Fruit fly (Drosophila melanogaster) whole organism, adult: Measurements from ENCODE around the gene Ir62a.
A peak's percentile ranks its signal among the peaks of the same experiment; 100 is the strongest.

Source experiments
- CG11617 ChIP-seq: fragments of 200-800 bp; sonication (Bioruptor generic); optimal IDR thresholded peaks from 2 replicates; lab custom pipeline; 2017; ENCODE audit warnings: mild to moderate bottlenecking, missing biosample characterization, missing genetic modification reagents, missing genetic modification characterization
- CG12768 ChIP-seq: fragments of 200-800 bp; sonication (Bioruptor generic); optimal IDR thresholded peaks from 2 replicates; lab custom pipeline; 2017; ENCODE audit warnings: missing biosample characterization, missing genetic modification characterization, mild to moderate bottlenecking, moderate library complexity, missing genetic modification reagents
- CG14711 ChIP-seq: fragments of 200-800 bp; sonication (Bioruptor generic); optimal IDR thresholded peaks from 2 replicates; lab custom pipeline; 2018; ENCODE audit warnings: missing biosample characterization, mild to moderate bottlenecking, missing genetic modification characterization, moderate library complexity
- CG1620 ChIP-seq: fragments of 200-800 bp; sonication (Bioruptor generic); optimal IDR thresholded peaks from 2 replicates; lab custom pipeline; 2016; ENCODE audit warnings: missing biosample characterization, missing genetic modification characterization
- CG33017 ChIP-seq: fragments of 200-800 bp; sonication (Bioruptor generic); optimal IDR thresholded peaks from 2 replicates; lab custom pipeline; 2018; ENCODE audit warnings: missing biosample characterization, mild to moderate bottlenecking, missing genetic modification characterization, moderate library complexity
- CG5204 ChIP-seq: fragments of 200-800 bp; sonication (Bioruptor generic); optimal IDR thresholded peaks from 2 replicates; lab custom pipeline; 2016; ENCODE audit warnings: missing biosample characterization, missing genetic modification characterization
- CG7045 ChIP-seq: fragments of 200-800 bp; sonication (Bioruptor generic); optimal IDR thresholded peaks from 2 replicates; lab custom pipeline; 2017; ENCODE audit warnings: missing biosample characterization, mild to moderate bottlenecking, missing genetic modification characterization
- CG7101 ChIP-seq: fragments of 200-800 bp; sonication (Bioruptor generic); optimal IDR thresholded peaks from 2 replicates; lab custom pipeline; 2018; ENCODE audit warnings: missing biosample characterization, mild to moderate bottlenecking, missing genetic modification characterization, moderate library complexity
- Clk ChIP-seq: fragments of 200-800 bp; sonication (Bioruptor generic); optimal IDR thresholded peaks from 2 replicates; lab custom pipeline; 2017; ENCODE audit warnings: missing biosample characterization, missing genetic modification characterization
- Crg-1 ChIP-seq: fragments of 200-800 bp; sonication (Bioruptor generic); optimal IDR thresholded peaks from 2 replicates; lab custom pipeline; 2016; ENCODE audit warnings: missing biosample characterization, missing genetic modification characterization
- Hr96 ChIP-seq: fragments of 200-800 bp; sonication (Bioruptor generic); optimal IDR thresholded peaks from 2 replicates; lab custom pipeline; 2016; ENCODE audit warnings: missing biosample characterization, missing genetic modification characterization
- Mnt ChIP-seq: fragments of 200-800 bp; sonication (Bioruptor generic); optimal IDR thresholded peaks from 2 replicates; lab custom pipeline; 2016; ENCODE audit warnings: missing biosample characterization, mild to moderate bottlenecking, missing genetic modification characterization
- bab1 ChIP-seq: fragments of 200-800 bp; sonication (Bioruptor generic); optimal IDR thresholded peaks from 3 replicates; lab custom pipeline; 2019; ENCODE audit warnings: missing biosample characterization, mild to moderate bottlenecking, missing genetic modification characterization, moderate library complexity
- cic ChIP-seq: fragments of 200-800 bp; sonication (Bioruptor generic); optimal IDR thresholded peaks from 2 replicates; lab custom pipeline; 2017; ENCODE audit warnings: missing biosample characterization, mild to moderate bottlenecking, missing genetic modification characterization, moderate library complexity
- cnc ChIP-seq, 2 experiments: fragments of >200 bp; optimal IDR thresholded peaks; 2 replicates each; lab custom pipeline; 2017
- kay ChIP-seq: fragments of 200-800 bp; sonication (Bioruptor generic); peaks from one replicate; lab custom pipeline; 2016; ENCODE audit warnings: missing biosample characterization, missing genetic modification characterization, borderline replicate concordance
- ovo ChIP-seq: fragments of 200-800 bp; sonication (Bioruptor generic); optimal IDR thresholded peaks from 2 replicates; lab custom pipeline; 2016; ENCODE audit warnings: missing biosample characterization, missing genetic modification characterization
- pad ChIP-seq: fragments of 200-800 bp; sonication (Bioruptor generic); optimal IDR thresholded peaks from 3 replicates; lab custom pipeline; 2017; ENCODE audit warnings: missing biosample characterization, missing genetic modification characterization, mild to moderate bottlenecking, moderate library complexity, missing genetic modification reagents
- tj ChIP-seq: fragments of 200-800 bp; sonication (Bioruptor generic); optimal IDR thresholded peaks from 3 replicates; lab custom pipeline; 2017; ENCODE audit warnings: missing biosample characterization, mild to moderate bottlenecking, missing genetic modification characterization, moderate library complexity
- toe ChIP-seq: fragments of 200-800 bp; sonication (Bioruptor generic); optimal IDR thresholded peaks from 2 replicates; lab custom pipeline; 2016; ENCODE audit warnings: missing biosample characterization, missing genetic modification characterization

The Ir62a gene

DNA sequence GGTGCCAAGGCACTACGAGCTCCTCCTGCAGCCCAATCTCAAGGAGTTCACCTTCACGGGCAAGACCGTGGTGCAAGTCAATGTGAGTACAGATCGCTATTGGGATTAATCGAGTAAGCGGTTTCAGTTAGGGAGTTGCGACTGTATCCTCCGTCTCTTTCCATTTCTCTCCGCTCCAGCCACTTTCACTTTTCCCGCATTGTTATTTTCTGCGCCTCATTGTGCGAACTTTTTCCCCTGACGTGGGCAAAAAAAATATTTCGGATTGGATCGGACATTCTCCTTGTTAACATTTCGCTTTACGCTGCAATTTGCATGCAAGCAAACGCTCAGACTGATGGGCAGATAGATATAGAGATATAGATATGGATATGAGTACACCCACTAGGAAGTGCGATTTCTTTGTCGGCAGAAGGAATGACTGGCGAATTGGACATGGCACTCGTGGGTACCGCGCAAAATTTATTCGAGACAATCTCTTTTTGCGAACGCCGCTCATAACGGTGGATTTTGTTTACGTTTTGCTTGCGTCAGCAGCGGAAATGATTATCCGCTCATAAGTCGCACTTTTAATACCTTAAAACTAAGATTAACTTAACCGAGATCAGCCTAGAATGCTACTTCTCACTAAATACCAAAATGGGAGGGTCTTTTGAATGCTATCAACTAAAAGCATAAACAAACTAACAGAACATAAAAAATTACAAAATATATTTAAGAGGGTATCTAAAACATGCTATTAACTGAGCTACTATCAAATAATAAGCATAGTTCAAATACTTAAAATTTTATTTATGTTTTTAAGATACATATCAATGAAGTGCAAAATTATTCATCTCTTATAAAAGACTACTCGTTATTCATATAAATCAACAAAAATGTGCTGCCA lies 12.1 kb downstream of the Ir62a start:
- TF ChIP-seq cic (GFP tag; lab: Kevin White, UChicago) (no peak), tj (GFP tag; lab: Kevin White, UChicago) (peak; percentile 97), Hr96 (GFP tag; lab: Kevin White, UChicago) (no peak), CG12768 (no peak), bab1 (GFP tag; lab: Kevin White, UChicago) (peak; percentile 58)

DNA sequence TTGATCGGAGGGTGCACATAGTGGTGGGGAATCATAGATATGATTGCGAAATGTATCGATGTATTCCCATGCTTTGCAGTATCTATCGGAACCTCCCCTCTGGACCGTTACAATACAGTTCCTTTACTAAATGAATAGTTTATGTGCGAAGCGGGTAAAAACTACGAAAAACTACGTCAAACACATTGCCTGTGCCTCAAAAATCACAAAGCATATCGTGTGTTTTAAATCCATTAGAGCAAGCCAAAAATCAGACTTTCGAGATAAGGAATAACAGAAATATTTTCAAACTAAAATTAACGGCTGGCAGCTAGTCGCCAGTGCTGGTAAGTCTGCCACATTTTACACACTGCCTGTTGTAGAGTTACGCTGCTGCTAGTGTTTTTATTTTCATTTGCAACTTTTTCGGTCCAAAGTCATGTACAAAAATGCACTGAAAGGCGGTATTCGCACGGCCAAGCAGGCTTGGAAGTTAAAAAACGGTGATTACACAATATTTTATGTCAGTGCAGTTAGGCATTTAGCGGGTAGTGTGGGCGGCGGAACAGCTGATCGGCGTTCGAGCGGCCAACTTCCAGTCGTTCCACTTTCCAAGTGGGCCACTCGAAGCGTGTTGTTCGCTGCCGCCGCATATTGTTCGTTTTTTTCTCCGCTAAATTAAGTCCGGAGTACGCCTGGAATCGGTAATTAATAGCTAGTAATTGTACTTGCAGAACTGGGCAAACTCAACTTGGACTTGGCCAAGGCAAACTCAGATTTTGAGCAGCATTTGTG lies 13.6 kb downstream of the Ir62a start:
- TF ChIP-seq kay (no peak), CG7045 (no peak), tj (GFP tag; lab: Kevin White, UChicago) (peak; percentile 13), Hr96 (GFP tag; lab: Kevin White, UChicago) (peak; percentile 68), CG14711 (peak; percentile 99), bab1 (GFP tag; lab: Kevin White, UChicago) (peak; percentile 3), Crg-1 (GFP tag; lab: Kevin White, UChicago) (peak; percentile 75), CG11617 (GFP tag; lab: Kevin White, UChicago) (peak; percentile 62), CG5204 (GFP tag; lab: Kevin White, UChicago) (peak; percentile 65), pad (GFP tag; lab: Kevin White, UChicago) (peak; percentile 98), CG12768 (no peak), cnc (optimal IDR thresholded peaks at IDR 0.05; lab: Kevin White, UChicago) (no peak), CG7101 (tag; lab: Kevin White, UChicago) (peak; percentile 60), ovo (peak; percentile 65), CG1620 (GFP tag; lab: Kevin White, UChicago) (peak; percentile 81), CG33017 (tag; lab: Kevin White, UChicago) (no peak), cic (GFP tag; lab: Kevin White, UChicago) (no peak), toe (GFP tag; lab: Kevin White, UChicago) (peak; percentile 55), Mnt (peak; percentile 50), Clk (GFP tag; lab: Kevin White, UChicago) (peak; percentile 61)

DNA sequence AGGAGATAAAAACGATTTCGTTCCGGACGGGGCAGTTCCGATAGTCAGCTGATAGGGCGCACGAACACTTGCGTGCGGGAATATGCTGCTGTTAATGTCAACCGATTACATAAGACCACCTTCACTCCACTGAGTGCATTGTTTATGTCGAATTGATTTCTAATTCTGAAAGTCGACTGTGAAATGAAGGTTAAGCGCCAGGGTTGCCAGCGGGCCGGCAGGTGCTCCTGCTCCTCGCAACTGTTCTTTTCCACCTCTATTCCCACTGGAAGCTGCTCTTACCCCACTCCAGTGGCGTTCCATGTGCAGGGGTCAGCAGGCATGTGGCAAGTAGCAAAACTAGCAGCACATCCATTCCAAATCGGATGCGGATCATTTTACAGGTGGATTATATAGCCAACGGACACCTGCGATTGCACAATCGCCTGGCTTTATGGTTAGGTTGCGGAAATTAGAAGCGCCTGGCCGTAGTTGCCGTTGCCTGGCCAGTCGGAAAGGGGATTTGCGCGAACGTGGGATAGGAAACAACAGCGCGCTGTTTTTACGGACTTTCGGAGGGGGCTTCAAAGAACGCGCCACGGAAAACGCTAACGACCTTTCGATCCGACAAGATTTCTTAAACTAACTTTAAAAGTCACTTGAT lies 14.3 kb downstream of the Ir62a start, which contains the start of gene cue:
cue (minus strand) TSS at position 641 of the 643 bp plus-strand sequence.
- TF ChIP-seq toe (GFP tag; lab: Kevin White, UChicago) (peak; percentile 0), CG5204 (GFP tag; lab: Kevin White, UChicago) (no peak), ovo (peak; percentile 24), CG12768 (peak; percentile 13), tj (GFP tag; lab: Kevin White, UChicago) (peak; percentile 43), CG14711 (peak; percentile 74)

DNA sequence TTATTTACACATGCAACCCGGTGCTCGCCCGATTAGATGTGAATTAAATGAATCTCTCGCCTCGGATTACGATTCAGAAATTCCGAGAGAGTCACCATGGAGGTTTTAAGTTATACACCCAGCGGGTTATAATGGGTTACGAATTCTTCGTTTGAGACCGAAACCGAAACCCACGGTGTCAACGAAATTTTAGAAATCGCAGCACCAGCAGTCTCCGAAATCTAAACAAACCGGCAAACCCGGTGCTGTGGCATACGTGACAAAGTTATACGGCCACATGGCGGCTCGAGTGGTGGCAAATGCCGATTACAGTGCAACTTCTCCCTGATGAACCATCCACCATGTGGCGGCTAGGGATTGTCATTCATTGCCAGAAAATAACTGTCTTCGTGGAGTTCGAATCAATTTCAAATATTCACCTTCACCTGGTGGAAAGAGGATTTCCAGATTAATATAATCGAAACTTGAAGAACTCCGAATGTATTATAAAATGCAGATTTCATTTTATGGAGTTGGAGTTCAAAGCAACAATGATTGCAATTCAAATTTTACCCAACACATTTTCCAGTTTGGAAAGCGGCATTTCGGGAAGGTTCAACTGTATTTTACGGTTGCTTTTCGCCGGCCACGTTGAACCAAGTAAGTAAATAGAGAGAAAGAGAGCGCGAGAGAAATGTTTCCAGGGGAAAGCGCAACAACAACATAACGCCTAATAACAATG lies 15.1 kb downstream of the Ir62a start:
- TF ChIP-seq pad (GFP tag; lab: Kevin White, UChicago), result no peak
- peak; percentile 46 for TF ChIP-seq CG33017 (tag; lab: Kevin White, UChicago)
- peak; percentile 21 for TF ChIP-seq CG5204 (GFP tag; lab: Kevin White, UChicago)
- peak; percentile 60 for TF ChIP-seq CG7101 (tag; lab: Kevin White, UChicago)
- TF ChIP-seq Mnt, result peak; percentile 10
- TF ChIP-seq kay, result no peak
- no peak for TF ChIP-seq toe (GFP tag; lab: Kevin White, UChicago)
- peak; percentile 26 for TF ChIP-seq CG7045
- no peak for TF ChIP-seq cic (GFP tag; lab: Kevin White, UChicago)
- TF ChIP-seq CG11617 (GFP tag; lab: Kevin White, UChicago), result peak; percentile 52
- TF ChIP-seq ovo, result no peak
- no peak for TF ChIP-seq cnc (optimal IDR thresholded peaks at IDR 0.05; lab: Kevin White, UChicago)
- peak; percentile 91 for TF ChIP-seq tj (GFP tag; lab: Kevin White, UChicago)
- TF ChIP-seq Clk (GFP tag; lab: Kevin White, UChicago), result no peak
- peak; percentile 35 for TF ChIP-seq Hr96 (GFP tag; lab: Kevin White, UChicago)
- TF ChIP-seq CG14711, result peak; percentile 34
- no peak for TF ChIP-seq CG1620 (GFP tag; lab: Kevin White, UChicago)
- peak; percentile 82 for TF ChIP-seq bab1 (GFP tag; lab: Kevin White, UChicago)
- TF ChIP-seq CG12768, result no peak
- TF ChIP-seq Crg-1 (GFP tag; lab: Kevin White, UChicago), result peak; percentile 36
